Worm (Caenorhabditis elegans) whole organism, L4 larva: ENCODE data around the gene sri-25.

Experiments
- F10B5.3 ChIP-seq: sonication (generic microtip); optimal IDR thresholded peaks from 2 replicates; lab custom pipeline; 2016; ENCODE audit warnings: mild to moderate bottlenecking, missing genetic modification characterization, missing compliant biosample characterization
- F26F4.8 ChIP-seq: fragments of 200-800 bp; sonication (Bioruptor generic); conservative IDR thresholded peaks from 2 replicates; pipeline ENCODE4 v1.3.6; 2022; ENCODE audit warnings: missing genetic modification characterization, missing compliant biosample characterization
- F37D6.2 ChIP-seq: sonication (generic microtip); optimal IDR thresholded peaks from 2 replicates; lab custom pipeline; 2016; ENCODE audit warnings: mild to moderate bottlenecking, missing genetic modification characterization, missing compliant biosample characterization
- F49E8.2 ChIP-seq: sonication (generic microtip); optimal IDR thresholded peaks from 2 replicates; lab custom pipeline; 2016; ENCODE audit warnings: missing compliant biosample characterization, mild to moderate bottlenecking, missing genetic modification characterization, borderline replicate concordance
- Y5F2A.4 ChIP-seq: fragments of 200-800 bp; sonication (Bioruptor generic); optimal IDR thresholded peaks from 2 replicates; lab custom pipeline; 2018; ENCODE audit warnings: mild to moderate bottlenecking, missing genetic modification characterization, missing compliant biosample characterization
- Y75B8A.6 ChIP-seq: fragments of 200-800 bp; sonication (Bioruptor generic); IDR thresholded peaks from 2 replicates; pipeline ENCODE4 v1.3.6; 2022; ENCODE audit warnings: missing genetic modification reagents, missing genetic modification characterization, missing compliant biosample characterization
- aha-1 ChIP-seq: fragments of 150-350 bp; peaks from one replicate; lab custom pipeline; 2014; ENCODE audit warnings: missing biosample characterization, missing genetic modification characterization
- ama-1 ChIP-seq: fragments of 150-350 bp; optimal IDR thresholded peaks from 2 replicates; lab custom pipeline; 2014; ENCODE audit warnings: inconsistent platforms, mixed read lengths
- ceh-32 ChIP-seq: sonication (generic microtip); optimal IDR thresholded peaks from 2 replicates; lab custom pipeline; 2016; ENCODE audit warnings: mild to moderate bottlenecking, missing genetic modification characterization, missing compliant biosample characterization; ENCODE audit not compliant: poor library complexity
- ceh-44 ChIP-seq: fragments of 200-800 bp; sonication (Bioruptor generic); IDR thresholded peaks from 2 replicates; pipeline ENCODE4 v1.3.6; 2022; ENCODE audit warnings: missing genetic modification reagents, missing genetic modification characterization, missing compliant biosample characterization
- ceh-82 ChIP-seq: sonication (generic microtip); optimal IDR thresholded peaks from 2 replicates; lab custom pipeline; 2017; ENCODE audit warnings: missing biosample characterization, missing genetic modification characterization
- ces-1 ChIP-seq: fragments of 150-350 bp; sonication (generic microtip); optimal IDR thresholded peaks from 4 replicates; lab custom pipeline; 2014; ENCODE audit warnings: missing biosample characterization, missing genetic modification reagents, missing genetic modification characterization
- cey-2 ChIP-seq: sonication (generic microtip); optimal IDR thresholded peaks from 3 replicates; lab custom pipeline; 2017; ENCODE audit warnings: missing genetic modification characterization, mild to moderate bottlenecking, missing compliant biosample characterization, antibody characterized with exemption, borderline replicate concordance; ENCODE audit not compliant: insufficient read depth
- daf-16 ChIP-seq, 3 experiments: sonication (generic microtip); optimal IDR thresholded peaks; 2 replicates each; lab custom pipeline; 2016 to 2017; ENCODE audit warnings: missing genetic modification characterization in 3 of 3, missing genetic modification reagents in 3 of 3, mild to moderate bottlenecking in 2 of 3, missing compliant biosample characterization in 2 of 3, missing biosample characterization in 1 of 3, moderate library complexity in 1 of 3
- daf-8 ChIP-seq: fragments of 200-800 bp; sonication (Bioruptor generic); IDR thresholded peaks from 2 replicates; pipeline ENCODE4 v1.3.6; 2022; ENCODE audit warnings: missing genetic modification characterization, missing compliant biosample characterization
- dve-1 ChIP-seq: sonication (generic microtip); optimal IDR thresholded peaks from 2 replicates; lab custom pipeline; 2017; ENCODE audit warnings: antibody characterized with exemption, mild to moderate bottlenecking, missing genetic modification characterization, missing compliant biosample characterization; ENCODE audit not compliant: insufficient read depth
- egl-27 ChIP-seq: sonication (generic microtip); optimal IDR thresholded peaks from 3 replicates; lab custom pipeline; 2017; ENCODE audit warnings: missing biosample characterization, missing genetic modification reagents, missing genetic modification characterization
- gei-8 ChIP-seq: fragments of 200-800 bp; sonication (Bioruptor generic); optimal IDR thresholded peaks from 2 replicates; lab custom pipeline; 2018; ENCODE audit warnings: mild to moderate bottlenecking, missing genetic modification characterization, missing compliant biosample characterization
- hlh-30 ChIP-seq: sonication (generic microtip); optimal IDR thresholded peaks from 2 replicates; lab custom pipeline; 2017; ENCODE audit warnings: antibody characterized with exemption, mild to moderate bottlenecking, missing genetic modification characterization, missing compliant biosample characterization; ENCODE audit not compliant: insufficient read depth
- hmg-1.1 ChIP-seq: fragments of 200-800 bp; sonication (Bioruptor generic); IDR thresholded peaks from 2 replicates; pipeline ENCODE4 v1.3.6; 2022; ENCODE audit warnings: missing genetic modification reagents, missing genetic modification characterization, missing compliant biosample characterization
- jun-1 ChIP-seq: fragments of 150-350 bp; optimal IDR thresholded peaks from 2 replicates; lab custom pipeline; 2014; ENCODE audit warnings: missing biosample characterization, missing genetic modification reagents, missing genetic modification characterization
- lim-7 ChIP-seq: fragments of 200-800 bp; sonication (Bioruptor generic); IDR thresholded peaks from 2 replicates; pipeline ENCODE4 v1.3.6; 2022; ENCODE audit warnings: missing genetic modification characterization, missing compliant biosample characterization
- lin-13 ChIP-seq: fragments of 150-350 bp; optimal IDR thresholded peaks from 2 replicates; lab custom pipeline; 2014; ENCODE audit warnings: missing biosample characterization, missing genetic modification reagents, missing genetic modification characterization
- lin-15B ChIP-seq: fragments of 150-350 bp; sonication (generic microtip); optimal IDR thresholded peaks from 3 replicates; lab custom pipeline; 2014; ENCODE audit warnings: missing biosample characterization, missing genetic modification characterization
- lin-29 ChIP-seq: fragments of 200-800 bp; sonication (Bioruptor generic); IDR thresholded peaks from 2 replicates; pipeline ENCODE4 v1.3.6; 2022; ENCODE audit warnings: missing genetic modification reagents, missing genetic modification characterization, missing compliant biosample characterization
- lin-39 ChIP-seq: fragments of 150-350 bp; optimal IDR thresholded peaks from 2 replicates; lab custom pipeline; 2014; ENCODE audit warnings: missing biosample characterization, missing genetic modification reagents, missing genetic modification characterization
- lir-3 ChIP-seq: sonication (generic microtip); optimal IDR thresholded peaks from 2 replicates; lab custom pipeline; 2016; ENCODE audit warnings: mild to moderate bottlenecking, missing genetic modification characterization, missing compliant biosample characterization
- lsy-2 ChIP-seq, 2 experiments: fragments of 150-350 bp in 1 of 2; sonication (generic microtip) in 1 of 2; optimal IDR thresholded peaks; 2 replicates each; lab custom pipeline; 2014 to 2017; ENCODE audit warnings: missing biosample characterization in 2 of 2, missing genetic modification characterization in 2 of 2
- madf-5 ChIP-seq, 2 experiments: fragments of 200-800 bp; sonication (Bioruptor generic); IDR thresholded peaks; 2 replicates each; pipeline ENCODE4 v1.3.6; 2022; ENCODE audit warnings: missing compliant biosample characterization in 2 of 2, missing genetic modification characterization in 2 of 2
- mes-2 ChIP-seq: sonication (generic microtip); optimal IDR thresholded peaks from 2 replicates; lab custom pipeline; 2016; ENCODE audit warnings: missing genotype, mild to moderate bottlenecking, missing genetic modification characterization, missing compliant biosample characterization; ENCODE audit not compliant: poor library complexity, severe bottlenecking
- nhr-10 ChIP-seq: fragments of 150-350 bp; optimal IDR thresholded peaks from 2 replicates; lab custom pipeline; 2014; ENCODE audit warnings: missing biosample characterization, missing genetic modification characterization
- nhr-28 ChIP-seq: fragments of 150-350 bp; optimal IDR thresholded peaks from 2 replicates; lab custom pipeline; 2014; ENCODE audit warnings: missing biosample characterization, missing genetic modification characterization
- nhr-41 ChIP-seq: fragments of 200-800 bp; sonication (Bioruptor generic); IDR thresholded peaks from 2 replicates; pipeline ENCODE4 v1.3.6; 2022; ENCODE audit warnings: missing genetic modification reagents, missing genetic modification characterization, missing compliant biosample characterization
- nhr-48 ChIP-seq: sonication (generic microtip); optimal IDR thresholded peaks from 2 replicates; lab custom pipeline; 2016; ENCODE audit warnings: mild to moderate bottlenecking, missing genetic modification characterization, missing compliant biosample characterization
- nhr-6 ChIP-seq: fragments of 150-350 bp; optimal IDR thresholded peaks from 2 replicates; lab custom pipeline; 2014; ENCODE audit warnings: missing biosample characterization, missing genetic modification characterization
- nhr-77 ChIP-seq: fragments of 150-350 bp; optimal IDR thresholded peaks from 2 replicates; lab custom pipeline; 2014; ENCODE audit warnings: missing biosample characterization, missing genetic modification characterization
- pha-4 ChIP-seq, 2 experiments: fragments of 150-350 bp in 1 of 2; fragments of 200-800 bp in 1 of 2; sonication (Bioruptor generic) in 1 of 2; IDR thresholded peaks in 1 of 2; optimal IDR thresholded peaks in 1 of 2; 2 replicates each; pipeline versions ENCODE4 v1.3.6 to Lab custom; 2014 to 2022; ENCODE audit warnings: missing genetic modification characterization in 2 of 2, missing genetic modification reagents in 2 of 2, missing biosample characterization in 1 of 2, missing compliant biosample characterization in 1 of 2
- php-3 ChIP-seq: fragments of 200-800 bp; sonication (Bioruptor generic); IDR thresholded peaks from 2 replicates; pipeline ENCODE4 v1.3.6; 2022; ENCODE audit warnings: missing genetic modification reagents, missing genetic modification characterization, missing compliant biosample characterization
- pqm-1 ChIP-seq: sonication (generic microtip); optimal IDR thresholded peaks from 2 replicates; lab custom pipeline; 2017; ENCODE audit warnings: missing biosample characterization, missing genetic modification characterization
- rbr-2 ChIP-seq: sonication (generic microtip); optimal IDR thresholded peaks from 2 replicates; lab custom pipeline; 2016; ENCODE audit warnings: missing genotype, missing genetic modification characterization, missing compliant biosample characterization
- sdz-12 ChIP-seq: fragments of 200-800 bp; sonication (Bioruptor generic); optimal IDR thresholded peaks from 2 replicates; lab custom pipeline; 2018; ENCODE audit warnings: mild to moderate bottlenecking, missing genetic modification characterization, missing compliant biosample characterization
- spr-1 ChIP-seq: sonication (generic microtip); optimal IDR thresholded peaks from 2 replicates; lab custom pipeline; 2016; ENCODE audit warnings: mild to moderate bottlenecking, missing genetic modification characterization, missing compliant biosample characterization
- unc-39 ChIP-seq: sonication (generic microtip); optimal IDR thresholded peaks from 2 replicates; lab custom pipeline; 2017; ENCODE audit warnings: missing biosample characterization, missing genetic modification characterization
- unc-62 ChIP-seq, 3 experiments: fragments of 150-350 bp in 1 of 3; sonication (generic microtip); optimal IDR thresholded peaks in 2 of 3; peaks in 1 of 3; 1 replicate in 1 of 3; 2 replicates in 2 of 3; lab custom pipeline; 2014 to 2017; ENCODE audit warnings: missing biosample characterization in 3 of 3, missing genetic modification characterization in 3 of 3, missing genetic modification reagents in 3 of 3, missing genotype in 1 of 3
- zag-1 ChIP-seq: fragments of 150-350 bp; optimal IDR thresholded peaks from 2 replicates; lab custom pipeline; 2014; ENCODE audit warnings: missing biosample characterization, missing genetic modification characterization
- ztf-7 ChIP-seq: fragments of 150-350 bp; optimal IDR thresholded peaks from 2 replicates; lab custom pipeline; 2014; ENCODE audit warnings: missing biosample characterization, missing genetic modification characterization

sri-25 gene

ce11 chrV:15190903-15191302 is 25.9 kb upstream of the sri-25 start, which contains the start of gene Y75B12B.11 (continued):
- peak; percentile 83 for TF ChIP-seq nhr-48 (tag; lab: Kevin White, UChicago)
- peak; percentile 93 for TF ChIP-seq php-3
- peak; percentile 94 for TF ChIP-seq Y5F2A.4 (GFP tag; lab: Kevin White, UChicago)
- TF ChIP-seq F26F4.8 (GFP tag; lab: Robert Waterston, UW), result peak; percentile 99
- TF ChIP-seq F37D6.2, result peak; percentile 72
- TF ChIP-seq ceh-82 (tag; lab: Kevin White, UChicago), result no peak
- TF ChIP-seq, all 104 proteins: peak for 81

DNA sequence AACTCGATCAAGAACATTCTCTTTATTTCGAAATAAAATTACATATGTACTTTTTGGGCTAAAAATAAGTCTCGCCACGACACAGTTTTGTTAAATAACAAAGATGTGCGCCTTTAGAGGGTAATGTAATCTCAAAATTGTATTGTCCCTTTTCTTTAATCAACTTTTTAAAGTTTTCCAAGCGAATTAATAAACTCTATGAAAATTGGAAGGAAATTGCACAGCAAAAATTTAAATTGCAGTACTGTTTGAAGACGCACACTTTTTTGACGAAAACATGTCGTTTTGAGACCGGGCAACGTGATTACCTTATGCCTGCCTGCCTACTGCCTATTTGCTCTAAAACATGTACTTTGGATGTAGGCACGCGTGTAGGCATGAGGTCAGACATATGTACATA is 24.8 kb upstream of the sri-25 start:
- TF ChIP-seq dve-1 (tag; lab: Kevin White, UChicago) (no peak), ceh-44 (GFP tag; lab: Robert Waterston, UW) (no peak), daf-8 (GFP tag; lab: Robert Waterston, UW) (no peak), spr-1 (no peak), unc-62 (GFP tag; optimal IDR thresholded peaks at IDR 0.05 in 1 of 2; lab: Kevin White, UChicago) (peak in 1 of 2 experiments; percentile 93), unc-62 (tag; optimal IDR thresholded peaks at IDR 0.05; lab: Kevin White, UChicago) (no peak)

ce11 chrV:15192377-15192776 is 24.4 kb upstream of the sri-25 start, which contains the start of gene plc-2:
Gene plc-2, plus strand, starts transcription at chrV:15192572.
- TF ChIP-seq ztf-7 (no peak), madf-5 (GFP tag; IDR thresholded peaks at IDR 0.05; lab: Robert Waterston, UW) (no peak), aha-1 (tag; lab: Kevin White, UChicago) (no peak), F49E8.2 (no peak), unc-62 (GFP tag; optimal IDR thresholded peaks at IDR 0.05 in 1 of 2; lab: Kevin White, UChicago) (peak in 1 of 2 experiments; percentile 13), unc-62 (tag; optimal IDR thresholded peaks at IDR 0.05; lab: Kevin White, UChicago) (no peak), daf-8 (GFP tag; lab: Robert Waterston, UW) (no peak), hmg-1.1 (no peak), jun-1 (no peak), zag-1 (tag; lab: Kevin White, UChicago) (no peak), lin-39 (tag; lab: Kevin White, UChicago) (no peak), lin-15B (tag; lab: Kevin White, UChicago) (no peak), ceh-32 (tag; lab: Kevin White, UChicago) (no peak), egl-27 (no peak), lsy-2 (tag; optimal IDR thresholded peaks at IDR 0.05; lab: Kevin White, UChicago) (no peak), lim-7 (GFP tag; lab: Robert Waterston, UW) (no peak), mes-2 (peak; percentile 35), nhr-41 (GFP tag; lab: Robert Waterston, UW) (no peak), gei-8 (GFP tag; lab: Kevin White, UChicago) (no peak), ces-1 (no peak), ama-1 (no peak), lir-3 (tag; lab: Kevin White, UChicago) (no peak), rbr-2 (tag; lab: Kevin White, UChicago) (no peak), sdz-12 (GFP tag; lab: Kevin White, UChicago) (no peak), daf-16 (GFP tag; optimal IDR thresholded peaks at IDR 0.05; lab: Kevin White, UChicago) (no peak), daf-16 (tag; optimal IDR thresholded peaks at IDR 0.05; lab: Kevin White, UChicago) (peak; percentile 44), lin-29 (no peak), nhr-10 (no peak), pha-4 (GFP tag; IDR thresholded peaks at IDR 0.05; lab: Robert Waterston, UW) (no peak), pha-4 (tag; optimal IDR thresholded peaks at IDR 0.05; lab: Kevin White, UChicago) (peak; percentile 32), nhr-6 (peak; percentile 81), hlh-30 (tag; lab: Kevin White, UChicago) (peak; percentile 44), F26F4.8 (GFP tag; lab: Robert Waterston, UW) (no peak), Y75B8A.6 (GFP tag; lab: Robert Waterston, UW) (no peak), lin-13 (GFP tag; lab: Kevin White, UChicago) (no peak), F10B5.3 (tag; lab: Kevin White, UChicago) (no peak), cey-2 (tag; lab: Kevin White, UChicago) (no peak), nhr-28 (tag; lab: Kevin White, UChicago) (peak; percentile 82), nhr-77 (peak; percentile 31), pqm-1 (tag; lab: Kevin White, UChicago) (peak; percentile 84), unc-39 (no peak)
